Worm (Caenorhabditis elegans) whole organism, young adult: ENCODE data around the gene htrl-1.

Experiments
- B0261.1 ChIP-seq: sonication (generic microtip); optimal IDR thresholded peaks from 2 replicates; lab custom pipeline; 2016; ENCODE audit warnings: mild to moderate bottlenecking, missing genetic modification characterization, moderate library complexity, missing compliant biosample characterization
- F22D6.2 ChIP-seq: sonication (generic microtip); optimal IDR thresholded peaks from 2 replicates; lab custom pipeline; 2016; ENCODE audit warnings: mild to moderate bottlenecking, missing genetic modification characterization, missing compliant biosample characterization
- Y67H2A.10 ChIP-seq: fragments of 200-800 bp; sonication (Bioruptor generic); conservative IDR thresholded peaks from 2 replicates; pipeline ENCODE4 v1.3.6; 2022; ENCODE audit warnings: missing genetic modification reagents, missing genetic modification characterization, missing compliant biosample characterization
- Y95B8A.8 ChIP-seq: fragments of 200-800 bp; sonication (Bioruptor generic); IDR thresholded peaks from 2 replicates; pipeline ENCODE4 v1.3.6; 2022; ENCODE audit warnings: missing genetic modification reagents, missing genetic modification characterization, missing compliant biosample characterization
- atf-7 ChIP-seq: sonication (generic microtip); optimal IDR thresholded peaks from 2 replicates; lab custom pipeline; 2017; ENCODE audit warnings: mild to moderate bottlenecking, missing genetic modification characterization, missing compliant biosample characterization
- attf-3 ChIP-seq: fragments of 200-800 bp; sonication (Bioruptor generic); conservative IDR thresholded peaks from 2 replicates; pipeline ENCODE4 v1.3.6; 2022; ENCODE audit warnings: missing genetic modification reagents, missing genetic modification characterization, missing compliant biosample characterization
- ccch-3 ChIP-seq: fragments of 200-800 bp; sonication (Bioruptor generic); optimal IDR thresholded peaks from 2 replicates; lab custom pipeline; 2018; ENCODE audit warnings: mild to moderate bottlenecking, missing genetic modification characterization, missing compliant biosample characterization
- dpl-1 ChIP-seq: fragments of 150-350 bp; optimal IDR thresholded peaks from 2 replicates; lab custom pipeline; 2014; ENCODE audit warnings: missing biosample characterization, missing genetic modification reagents, missing genetic modification characterization
- egl-18 ChIP-seq: fragments of 200-800 bp; sonication (Bioruptor generic); IDR thresholded peaks from 2 replicates; pipeline ENCODE4 v1.3.6; 2022; ENCODE audit warnings: missing genetic modification reagents, missing genetic modification characterization, missing compliant biosample characterization
- egrh-3 ChIP-seq: fragments of 200-800 bp; sonication (Bioruptor generic); IDR thresholded peaks from 2 replicates; pipeline ENCODE4 v1.3.6; 2022; ENCODE audit warnings: missing genetic modification reagents, missing genetic modification characterization, missing compliant biosample characterization
- gei-17 ChIP-seq: fragments of 200-800 bp; sonication (Bioruptor generic); optimal IDR thresholded peaks from 2 replicates; lab custom pipeline; 2018; ENCODE audit warnings: mild to moderate bottlenecking, missing genetic modification characterization, missing compliant biosample characterization
- him-1 ChIP-seq: sonication (generic microtip); optimal IDR thresholded peaks from 2 replicates; lab custom pipeline; 2016; ENCODE audit warnings: missing genotype, missing genetic modification reagents, missing genetic modification characterization, missing compliant biosample characterization
- hmg-1.2 ChIP-seq: fragments of 200-800 bp; sonication (Bioruptor generic); IDR thresholded peaks from 2 replicates; pipeline ENCODE4 v1.3.6; 2022; ENCODE audit warnings: missing genetic modification reagents, missing genetic modification characterization, missing compliant biosample characterization
- hsf-1 ChIP-seq: fragments of 200-800 bp; sonication (Bioruptor generic); IDR thresholded peaks from 2 replicates; pipeline ENCODE4 v1.3.6; 2022; ENCODE audit warnings: missing genetic modification reagents, missing genetic modification characterization, missing compliant biosample characterization
- let-526 ChIP-seq: fragments of 200-800 bp; sonication (Bioruptor generic); IDR thresholded peaks from 2 replicates; pipeline ENCODE4 v1.3.6; 2022; ENCODE audit warnings: missing genetic modification reagents, missing genetic modification characterization, missing compliant biosample characterization
- let-607 ChIP-seq, 2 experiments: fragments of 200-800 bp in 1 of 2; sonication (Bioruptor generic) in 1 of 2; sonication (generic microtip) in 1 of 2; optimal IDR thresholded peaks; 2 replicates each; lab custom pipeline; 2016 to 2018; ENCODE audit warnings: mild to moderate bottlenecking in 2 of 2, missing compliant biosample characterization in 2 of 2, missing genetic modification characterization in 2 of 2, moderate library complexity in 2 of 2, missing genotype in 1 of 2
- lin-35 ChIP-seq, 3 experiments: fragments of 150-350 bp in 2 of 3; sonication (generic microtip) in 1 of 3; optimal IDR thresholded peaks; 2 replicates each; lab custom pipeline; 2014 to 2018; ENCODE audit warnings: missing biosample characterization in 3 of 3, missing genetic modification characterization in 3 of 3, missing genetic modification reagents in 3 of 3
- lin-40 ChIP-seq: sonication (generic microtip); optimal IDR thresholded peaks from 2 replicates; lab custom pipeline; 2016; ENCODE audit warnings: missing genetic modification characterization, mild to moderate bottlenecking, missing compliant biosample characterization, missing genotype, missing genetic modification reagents
- lin-54 ChIP-seq: fragments of 200-800 bp; sonication (Bioruptor generic); optimal IDR thresholded peaks from 2 replicates; lab custom pipeline; 2018; ENCODE audit warnings: mild to moderate bottlenecking, missing genetic modification characterization, missing compliant biosample characterization
- madf-10 ChIP-seq: sonication (generic microtip); optimal IDR thresholded peaks from 2 replicates; lab custom pipeline; 2016; ENCODE audit warnings: mild to moderate bottlenecking, missing genetic modification characterization, missing compliant biosample characterization
- madf-3 ChIP-seq: fragments of 200-800 bp; sonication (Bioruptor generic); IDR thresholded peaks from 2 replicates; pipeline ENCODE4 v1.3.6; 2022; ENCODE audit warnings: missing genetic modification reagents, missing genetic modification characterization, missing compliant biosample characterization
- madf-8 ChIP-seq: fragments of 200-800 bp; sonication (Bioruptor generic); conservative IDR thresholded peaks from 2 replicates; pipeline ENCODE4 v1.3.6; 2022; ENCODE audit warnings: missing genetic modification reagents, missing genetic modification characterization, missing compliant biosample characterization
- mes-4 ChIP-seq: sonication (generic microtip); optimal IDR thresholded peaks from 2 replicates; lab custom pipeline; 2016; ENCODE audit warnings: missing genotype, missing genetic modification characterization, missing compliant biosample characterization
- nfya-2 ChIP-seq: fragments of 200-800 bp; sonication (Bioruptor generic); IDR thresholded peaks from 2 replicates; pipeline ENCODE4 v1.3.6; 2022; ENCODE audit warnings: missing genetic modification reagents, missing genetic modification characterization, missing compliant biosample characterization
- nfyb-1 ChIP-seq: fragments of 200-800 bp; sonication (Bioruptor generic); IDR thresholded peaks from 2 replicates; pipeline ENCODE4 v1.3.6; 2022; ENCODE audit warnings: missing genetic modification reagents, missing genetic modification characterization, missing compliant biosample characterization
- nhr-80 ChIP-seq: sonication (generic microtip); optimal IDR thresholded peaks from 2 replicates; lab custom pipeline; 2016; ENCODE audit warnings: missing genetic modification characterization, missing compliant biosample characterization
- rcor-1 ChIP-seq: fragments of 200-800 bp; sonication (Bioruptor generic); IDR thresholded peaks from 2 replicates; pipeline ENCODE4 v1.3.6; 2022; ENCODE audit warnings: missing genetic modification reagents, missing genetic modification characterization, missing compliant biosample characterization
- rec-8 ChIP-seq, 2 experiments: sonication (generic microtip); optimal IDR thresholded peaks; 2 replicates each; lab custom pipeline; 2016; ENCODE audit warnings: mild to moderate bottlenecking in 2 of 2, missing genetic modification characterization in 2 of 2, missing genetic modification reagents in 2 of 2, missing genotype in 2 of 2, missing biosample characterization in 1 of 2, missing compliant biosample characterization in 1 of 2, moderate library complexity in 1 of 2
- repo-1 ChIP-seq: sonication (generic microtip); optimal IDR thresholded peaks from 2 replicates; lab custom pipeline; 2017; ENCODE audit warnings: mild to moderate bottlenecking, missing genetic modification characterization, missing compliant biosample characterization
- sdz-38 ChIP-seq: sonication (generic microtip); optimal IDR thresholded peaks from 2 replicates; lab custom pipeline; 2016; ENCODE audit warnings: missing genotype, missing genetic modification characterization, missing compliant biosample characterization
- somi-1 ChIP-seq: fragments of 200-800 bp; sonication (Bioruptor generic); optimal IDR thresholded peaks from 2 replicates; lab custom pipeline; 2018; ENCODE audit warnings: mild to moderate bottlenecking, missing genetic modification characterization, missing compliant biosample characterization
- tbp1 ChIP-seq: fragments of 200-800 bp; sonication (Bioruptor generic); optimal IDR thresholded peaks from 2 replicates; lab custom pipeline; 2018; ENCODE audit warnings: mild to moderate bottlenecking, missing genetic modification characterization, missing compliant biosample characterization
- tlf-1 ChIP-seq: fragments of 200-800 bp; sonication (Bioruptor generic); optimal IDR thresholded peaks from 2 replicates; lab custom pipeline; 2018; ENCODE audit warnings: mild to moderate bottlenecking, missing genetic modification characterization, missing compliant biosample characterization
- unc-130 ChIP-seq: sonication (generic microtip); optimal IDR thresholded peaks from 2 replicates; lab custom pipeline; 2016; ENCODE audit warnings: missing genetic modification reagents, missing genetic modification characterization, missing compliant biosample characterization

The htrl-1 gene

DNA sequence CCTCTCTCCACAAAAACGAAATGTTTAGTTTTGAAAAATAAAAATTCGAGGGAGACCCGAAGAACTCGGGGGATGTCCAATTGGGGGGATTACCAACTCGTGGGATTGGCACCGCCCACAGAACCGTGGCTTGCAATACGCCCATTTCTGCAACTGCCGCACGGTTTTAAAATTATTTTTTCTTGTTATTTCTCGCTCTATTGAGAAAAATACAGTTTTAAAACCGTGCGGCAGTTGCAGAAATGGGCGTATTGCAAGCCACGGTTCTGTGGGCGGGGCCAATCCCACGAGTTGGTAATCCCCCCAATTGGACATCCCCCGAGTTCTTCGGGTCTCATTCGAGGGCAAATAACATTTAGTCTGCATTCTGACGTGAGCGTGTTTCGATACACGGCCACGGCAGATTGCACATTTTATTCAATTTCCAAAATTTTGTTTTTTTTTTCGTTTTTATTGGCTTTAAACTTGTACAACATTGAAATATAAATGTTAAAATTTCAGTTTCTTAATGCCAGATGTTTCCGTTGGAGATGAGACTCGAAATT, 8.7 kb upstream of the htrl-1 start, which contains the start of the genes C55A6.1 and C55A6.10 (continued):
- peak; percentile 78; the same call in 1 of the 2 replicates for TF ChIP-seq Y95B8A.8 (GFP tag; lab: Robert Waterston, UW)
- TF ChIP-seq hmg-1.2 (GFP tag; lab: Robert Waterston, UW), result peak; percentile 64; the same call in 1 of the 2 replicates
- TF ChIP-seq let-607 (tag; optimal IDR thresholded peaks at IDR 0.05; lab: Kevin White, UChicago), result peak in 1 of 2 experiments; percentile 29
- TF ChIP-seq madf-8 (GFP tag; lab: Robert Waterston, UW), result peak; percentile 42; the same call in 1 of the 2 replicates
- peak; percentile 73 for TF ChIP-seq madf-10
- TF ChIP-seq dpl-1 (GFP tag; lab: Kevin White, UChicago), result peak; percentile 31
- TF ChIP-seq let-526, result peak; percentile 67; the same call in 1 of the 2 replicates
- TF ChIP-seq, all 124 proteins: peak for 67; not testable (repeated sequence) for 57

ce11 chrV:11503081-11503751, 7.0 kb upstream of the htrl-1 start, which contains the start of gene C55A6.12:
Gene C55A6.12 (minus strand): TSS chrV:11503131.
- TF ChIP-seq lin-40, result no peak
- peak in 1 of 3 experiments; percentile 45 for TF ChIP-seq lin-35 (GFP tag; optimal IDR thresholded peaks at IDR 0.05; lab: Kevin White, UChicago)
- TF ChIP-seq egl-18, result no peak
- TF ChIP-seq attf-3 (GFP tag; lab: Robert Waterston, UW), result no peak
- TF ChIP-seq hsf-1 (GFP tag; lab: Robert Waterston, UW), result no peak
- peak; percentile 98 for TF ChIP-seq nfya-2 (GFP tag; lab: Robert Waterston, UW)
- TF ChIP-seq tlf-1 (GFP tag; lab: Kevin White, UChicago), result no peak
- no peak for TF ChIP-seq gei-17 (GFP tag; lab: Kevin White, UChicago)
- TF ChIP-seq lin-54 (GFP tag; lab: Kevin White, UChicago), result peak; percentile 43
- TF ChIP-seq rec-8 (tag; optimal IDR thresholded peaks at IDR 0.05; lab: Kevin White, UChicago), result no peak
- TF ChIP-seq egrh-3 (GFP tag; lab: Robert Waterston, UW), result no peak
- peak; percentile 99 for TF ChIP-seq nfyb-1 (GFP tag; lab: Robert Waterston, UW)

DNA sequence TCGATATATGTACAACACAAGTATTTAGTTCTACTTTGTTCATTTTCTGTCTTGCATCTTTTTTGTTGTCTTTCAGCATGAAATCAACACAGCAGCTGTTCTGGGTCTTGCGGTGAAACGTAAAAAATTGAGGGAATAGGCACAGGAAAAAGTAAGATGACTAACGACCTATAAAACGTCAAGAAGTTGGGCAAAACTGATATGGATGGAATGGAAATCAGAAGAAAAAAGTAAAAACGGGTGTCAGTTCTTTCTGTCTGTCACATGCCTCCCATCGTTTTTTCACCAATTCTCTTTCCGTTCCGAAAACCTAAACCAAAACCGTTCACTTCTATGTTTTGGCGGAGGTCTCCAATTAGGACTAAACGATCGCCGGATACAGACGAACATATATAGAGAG, 4.8 kb upstream of the htrl-1 start:
- TF ChIP-seq nhr-80 (tag; lab: Kevin White, UChicago), result peak; percentile 60
- TF ChIP-seq mes-4, result no peak
- TF ChIP-seq Y67H2A.10, result no peak
- no peak for TF ChIP-seq madf-3 (GFP tag; lab: Robert Waterston, UW)
- TF ChIP-seq F22D6.2 (tag; lab: Kevin White, UChicago), result no peak

DNA sequence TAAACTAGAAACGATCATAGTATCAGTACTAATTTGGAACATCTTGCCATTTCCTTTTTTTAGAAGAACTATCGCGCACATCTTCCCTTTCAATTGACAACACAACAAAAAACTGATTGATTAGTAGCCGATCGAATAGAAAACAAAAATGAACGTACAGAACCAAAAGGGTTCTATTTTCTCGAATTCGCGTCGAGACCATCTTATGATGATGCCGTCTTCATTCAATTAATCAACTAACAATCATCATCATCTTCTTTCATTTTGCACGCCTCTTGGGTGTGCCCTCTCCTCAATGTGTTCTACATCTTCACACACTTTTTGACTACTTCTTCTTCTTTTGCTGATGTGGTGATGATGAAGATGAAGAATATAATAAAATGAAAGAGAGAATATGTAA, 3.6 kb upstream of the htrl-1 start:
- TF ChIP-seq him-1 (tag; lab: Kevin White, UChicago) (no peak), somi-1 (GFP tag; lab: Kevin White, UChicago) (peak; percentile 10), unc-130 (GFP tag; lab: Kevin White, UChicago) (no peak)

DNA sequence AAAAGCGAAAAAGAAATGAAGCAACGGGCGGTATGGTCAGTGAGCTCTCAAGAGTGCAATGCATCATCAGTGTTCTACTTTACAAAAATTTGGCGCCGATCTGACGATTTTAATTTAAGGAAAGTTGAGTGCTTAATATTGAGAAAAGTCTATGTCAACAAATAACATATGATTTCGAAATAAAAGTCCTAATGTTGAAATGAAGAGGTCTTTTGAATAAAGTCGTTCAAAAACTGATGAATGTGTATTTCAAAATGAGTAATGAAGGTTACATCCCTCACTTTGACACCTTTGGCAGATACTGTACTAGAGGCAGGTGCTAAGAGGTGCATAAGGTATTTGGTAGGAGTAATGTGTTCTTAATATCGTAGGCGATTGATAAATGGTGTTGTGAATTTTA, 1.3 kb upstream of the htrl-1 start:
- no peak for TF ChIP-seq atf-7 (tag; lab: Kevin White, UChicago)

- TF ChIP-seq repo-1 (tag; lab: Kevin White, UChicago), result no peak
- TF ChIP-seq sdz-38 (tag; lab: Kevin White, UChicago), result no peak
- TF ChIP-seq ccch-3, result no peak
- no peak for TF ChIP-seq tbp1 (GFP tag; lab: Kevin White, UChicago)
- no peak for TF ChIP-seq rcor-1 (GFP tag; lab: Robert Waterston, UW)
- TF ChIP-seq B0261.1, result no peak
Measured at ce11 chrV:11492456-11492855, 3.7 kb downstream of the htrl-1 start, which contains the start of gene T11F9.21. Gene T11F9.21 (plus strand): TSS chrV:11492756.
